Fruit fly (Drosophila melanogaster): ENCODE measurements around the gene CG32687.
A peak's percentile ranks its signal among the peaks of the same experiment; 100 is the strongest.

DNA sequence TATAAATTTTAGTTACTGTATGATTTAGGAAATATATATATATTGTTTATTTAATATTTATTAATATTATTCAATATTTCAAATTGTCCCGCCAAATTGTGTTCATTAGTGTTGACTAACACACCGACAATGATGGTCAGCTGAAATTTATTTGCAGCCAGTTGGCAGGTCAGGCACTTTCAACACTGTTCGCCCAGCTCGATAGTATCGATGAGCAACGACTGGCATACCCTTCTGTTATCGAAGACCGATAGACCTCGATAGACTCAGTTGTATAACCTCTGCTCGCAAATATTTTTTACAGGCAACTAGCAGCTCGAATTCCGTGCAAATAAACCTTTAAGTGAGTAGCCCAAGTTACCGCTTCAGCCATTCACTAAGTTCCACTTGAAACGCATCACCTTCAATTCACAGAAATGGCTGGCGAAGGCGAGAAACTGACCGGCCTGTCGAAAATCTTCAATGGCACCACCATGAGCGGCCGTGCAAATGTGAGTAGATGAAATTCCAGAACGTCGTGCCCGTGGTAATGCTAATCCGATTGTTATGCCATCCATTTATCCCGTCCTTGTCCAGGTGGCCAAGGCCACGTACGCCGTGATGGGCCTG, 26.4 kb downstream of the CG32687 start, which contains the start of gene Neb-cGP:
- peak; percentile 27 for TF ChIP-seq Smox (GFP tag; optimal IDR thresholded peaks at IDR 0.05)
- TF ChIP-seq CG8632 (GFP tag; optimal IDR thresholded peaks at IDR 0.05), result no peak
- TF ChIP-seq net (GFP tag; optimal IDR thresholded peaks at IDR 0.05), result peak; percentile 21
- no peak for TF ChIP-seq Ets96B (tag; optimal IDR thresholded peaks at IDR 0.05)

All from whole organism, prepupa.